Fruit fly (Drosophila melanogaster): Measurements from ENCODE around the gene Yp1.
A peak's percentile ranks its signal among the peaks of the same experiment; 100 is the strongest.

Yp1 gene

DNA sequence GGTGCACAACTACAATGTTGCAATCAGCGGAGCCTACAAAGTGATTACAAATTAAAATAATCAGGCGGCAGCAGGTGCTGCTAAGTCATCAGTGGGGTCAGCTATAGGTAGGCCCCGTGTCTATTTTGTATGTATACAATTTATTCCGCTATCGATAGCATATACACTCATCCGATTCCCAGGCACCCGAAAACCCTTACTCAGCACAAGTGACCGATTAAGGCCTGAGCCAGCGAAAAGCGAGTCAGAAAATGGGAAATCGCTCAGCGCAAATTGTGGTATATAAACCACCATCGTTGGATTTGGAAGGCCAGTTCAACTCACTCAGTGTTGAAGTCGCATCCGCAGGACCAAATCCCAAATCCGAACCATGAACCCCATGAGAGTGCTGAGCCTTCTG is at the start of gene Yp1:
Yp1 (plus strand) TSS at position 265 of the 400 bp plus-strand sequence.
- TF ChIP-seq CTCF (optimal IDR thresholded peaks at IDR 0.05) (no peak), CG8478 (optimal IDR thresholded peaks at IDR 0.05) (no peak)

DNA sequence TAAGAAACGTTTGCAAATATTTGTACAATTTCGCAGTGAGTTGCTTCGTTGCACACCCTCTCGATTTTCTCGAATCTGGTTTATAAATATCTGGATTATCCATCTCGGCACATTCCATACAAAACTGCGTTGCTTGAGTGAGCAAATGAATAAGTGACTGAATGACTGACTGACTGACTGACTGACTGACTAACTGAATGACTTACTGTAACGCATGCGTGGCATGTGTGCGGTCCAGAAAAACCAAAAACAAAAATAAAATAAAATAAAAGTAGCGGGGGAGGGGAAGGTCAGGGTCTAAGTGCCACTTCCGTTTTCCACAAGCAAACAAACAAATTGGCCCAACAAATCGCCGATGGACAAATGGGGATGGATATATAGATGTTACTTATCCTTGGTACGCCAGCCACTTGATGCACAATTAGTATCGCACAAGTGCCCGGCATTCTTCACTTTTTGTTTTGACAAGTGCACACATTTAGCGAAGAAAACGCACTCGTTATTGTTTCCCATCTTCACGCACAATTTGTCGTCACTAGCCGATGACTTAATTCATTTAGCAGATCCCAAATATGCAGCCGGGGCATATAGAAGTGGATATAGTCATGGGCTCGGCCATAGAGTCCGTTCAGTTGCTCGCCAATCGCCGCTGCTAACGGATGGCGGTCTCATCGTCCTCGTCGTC is 44.9 kb upstream of the Yp1 start, which contains the start of gene CG33557:
CG33557 (plus strand) TSS at position 635 of the 685 bp plus-strand sequence.
- TF ChIP-seq CTCF (optimal IDR thresholded peaks at IDR 0.05) (no peak), CG8478 (optimal IDR thresholded peaks at IDR 0.05) (no peak)

DNA sequence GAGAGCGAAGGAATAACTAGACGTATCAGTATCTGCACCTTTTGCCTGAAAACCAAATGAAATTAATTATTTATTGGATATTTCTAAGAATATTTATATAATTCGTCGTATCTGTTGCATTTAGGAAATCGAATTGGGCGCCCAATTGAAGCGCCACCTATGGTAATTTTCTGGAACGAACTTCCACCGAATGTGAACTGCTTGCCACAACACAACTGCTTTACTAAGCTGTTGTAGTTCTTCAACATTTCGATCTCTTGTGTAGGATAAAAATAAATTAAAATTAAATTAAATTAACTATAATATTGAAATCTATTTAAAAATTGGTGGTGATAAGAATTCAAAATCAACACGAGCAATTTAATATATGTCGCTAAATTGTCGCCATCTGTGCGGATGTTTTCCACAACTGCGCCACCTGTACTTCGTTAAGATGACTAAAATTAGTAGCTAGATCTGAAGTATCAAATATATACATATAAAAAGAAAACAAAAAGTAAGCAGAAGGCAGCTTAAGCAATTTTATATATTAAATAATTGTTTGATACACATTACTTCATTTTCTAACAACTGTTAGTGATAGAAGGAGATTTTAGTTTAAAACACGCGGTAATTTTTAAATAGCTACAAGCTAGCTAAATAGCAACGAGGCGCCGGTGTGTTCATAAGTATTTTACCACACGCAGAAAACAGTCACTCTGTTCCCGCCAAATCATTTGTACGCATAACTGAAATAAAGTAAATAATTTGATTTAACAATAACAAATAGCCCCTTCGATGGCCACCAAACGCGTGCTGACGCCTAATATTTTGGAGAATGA is 43.6 kb upstream of the Yp1 start, which contains the start of gene Dna2:
Dna2 (plus strand) TSS at position 688 of the 821 bp plus-strand sequence.
- no peak for TF ChIP-seq CG8478 (optimal IDR thresholded peaks at IDR 0.05)
- TF ChIP-seq CTCF (optimal IDR thresholded peaks at IDR 0.05): peak; percentile 19 to 86

DNA sequence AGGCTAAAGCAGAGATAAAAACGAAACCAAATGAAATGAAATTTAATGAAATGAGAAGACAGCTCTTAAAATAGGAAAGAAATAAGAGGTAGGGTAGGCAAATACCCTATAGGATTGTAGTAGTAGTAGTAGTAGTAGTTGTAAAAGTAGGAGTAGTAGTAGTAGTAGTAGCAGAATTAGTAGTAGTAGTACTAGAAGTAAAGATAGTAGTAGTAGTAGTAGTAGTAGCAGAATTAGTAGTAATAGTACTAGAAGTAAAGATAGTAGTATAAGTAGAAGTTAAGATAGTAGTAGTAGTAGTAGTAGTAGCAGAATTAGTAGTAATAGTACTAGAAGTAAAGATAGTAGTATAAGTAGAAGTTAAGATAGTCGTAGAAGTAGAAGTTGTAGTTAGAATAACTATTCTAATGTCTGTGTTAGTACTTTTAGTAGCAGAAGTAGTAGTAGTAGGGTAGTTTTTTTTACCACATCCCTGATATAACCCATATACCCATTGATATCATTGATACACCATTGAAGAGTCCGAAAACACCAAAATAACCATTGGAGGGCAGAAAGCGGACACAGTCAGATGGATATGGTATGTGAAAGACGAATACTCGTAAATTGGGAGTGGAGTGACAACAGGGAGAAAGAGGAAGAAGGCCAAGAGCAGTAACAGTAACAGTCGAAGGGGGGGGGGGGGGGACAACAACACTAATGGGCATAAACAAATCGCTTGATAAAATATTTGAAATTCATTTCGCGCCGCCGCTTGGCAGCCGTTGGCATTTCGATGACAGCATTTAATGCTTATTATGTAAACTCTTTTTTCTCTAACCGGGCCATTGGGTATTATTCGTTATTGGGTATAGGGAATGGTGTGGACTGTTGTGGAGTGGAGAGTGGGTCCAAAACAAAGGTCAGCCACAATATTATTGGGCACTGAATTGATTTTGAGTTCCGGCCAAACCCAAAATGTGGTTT is 38.6 kb upstream of the Yp1 start:
- TF ChIP-seq CTCF (optimal IDR thresholded peaks at IDR 0.05): no peak
- no peak for TF ChIP-seq CG8478 (optimal IDR thresholded peaks at IDR 0.05)

DNA sequence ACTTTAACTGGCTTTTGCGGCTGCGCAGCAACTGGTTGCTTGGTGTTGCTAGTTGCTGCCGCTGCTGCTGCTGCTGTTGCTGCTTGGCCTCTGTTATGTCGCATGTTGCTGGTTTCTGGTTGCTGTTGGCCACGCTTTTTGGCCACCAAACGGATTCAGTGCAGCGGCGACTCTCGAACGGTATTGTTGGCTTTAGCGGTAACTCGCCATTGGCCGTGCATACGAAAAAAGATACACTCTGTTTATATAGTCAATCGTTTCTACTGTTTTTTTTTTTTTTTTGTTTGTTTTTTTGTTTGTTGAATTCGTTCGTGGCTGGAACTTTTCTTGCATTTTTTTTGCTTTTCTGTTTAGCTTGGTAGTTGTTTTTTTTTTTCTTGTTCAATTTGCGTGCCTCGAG is 36.9 kb upstream of the Yp1 start, which contains the start of gene Cht6:
Cht6 (plus strand) TSS at position 122 of the 400 bp plus-strand sequence.
- TF ChIP-seq CG8478 (optimal IDR thresholded peaks at IDR 0.05) (no peak), CTCF (optimal IDR thresholded peaks at IDR 0.05) (no peak)

DNA sequence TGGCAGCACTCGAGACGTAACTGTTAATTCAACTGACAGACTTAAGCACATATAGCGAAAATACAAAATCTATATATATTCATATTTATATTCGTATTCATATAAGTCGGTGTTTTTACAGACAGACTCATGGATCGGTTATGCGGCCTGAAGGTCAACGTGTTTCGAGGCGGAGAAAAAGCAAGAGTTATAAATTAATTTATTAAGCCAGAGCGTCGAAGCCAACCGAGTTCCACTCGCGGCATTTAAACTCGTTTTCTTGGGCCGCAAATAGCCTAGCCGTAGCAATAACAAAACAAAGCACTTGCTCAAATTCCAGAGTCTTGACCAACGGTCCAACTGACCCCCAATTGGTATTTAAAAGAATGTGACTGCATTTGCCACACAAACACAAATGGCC is 32.8 kb upstream of the Yp1 start:
- no peak for TF ChIP-seq CG8478 (optimal IDR thresholded peaks at IDR 0.05)
- no peak for TF ChIP-seq CTCF (optimal IDR thresholded peaks at IDR 0.05)

DNA sequence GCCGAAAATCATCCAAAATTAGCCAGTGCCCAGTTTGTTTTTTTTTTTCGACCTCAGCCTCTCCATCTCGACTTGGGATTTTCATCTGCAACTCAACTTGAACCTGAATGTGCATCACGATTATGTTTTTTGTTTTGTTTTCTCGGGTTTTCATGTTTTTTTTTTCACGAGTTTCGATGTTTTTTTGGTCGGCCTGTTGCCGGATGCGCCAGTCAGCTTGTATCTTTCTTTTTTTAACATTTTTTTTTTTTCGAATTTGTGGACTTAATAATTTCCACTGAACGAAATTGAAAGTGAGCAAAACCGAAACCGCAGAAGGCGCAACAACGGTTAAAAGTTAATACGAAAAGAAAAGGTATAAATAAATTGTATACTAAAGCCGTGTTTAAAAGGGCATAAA is 31.8 kb upstream of the Yp1 start:
- TF ChIP-seq CTCF (optimal IDR thresholded peaks at IDR 0.05): no peak
- no peak for TF ChIP-seq CG8478 (optimal IDR thresholded peaks at IDR 0.05)

DNA sequence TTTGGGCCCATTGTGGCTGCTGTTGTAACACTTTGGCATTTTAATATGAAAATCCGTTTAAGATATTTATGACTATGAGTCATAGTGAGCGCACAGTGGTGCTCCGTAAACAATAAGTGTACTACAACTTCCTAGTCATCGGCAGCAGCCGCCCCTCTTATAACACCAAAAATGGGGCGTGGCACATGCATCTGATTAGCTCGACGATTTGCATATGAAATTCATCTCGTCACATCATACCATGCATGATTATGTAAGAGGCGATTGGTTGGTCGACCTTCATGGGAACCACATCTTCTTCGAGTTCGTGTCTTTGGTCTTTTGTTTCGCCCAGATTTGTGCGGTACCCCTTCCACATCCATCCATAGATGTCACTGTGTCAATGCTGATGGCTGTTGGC is 23.9 kb upstream of the Yp1 start:
- TF ChIP-seq CG8478 (optimal IDR thresholded peaks at IDR 0.05) (no peak), CTCF (optimal IDR thresholded peaks at IDR 0.05) (no peak)

DNA sequence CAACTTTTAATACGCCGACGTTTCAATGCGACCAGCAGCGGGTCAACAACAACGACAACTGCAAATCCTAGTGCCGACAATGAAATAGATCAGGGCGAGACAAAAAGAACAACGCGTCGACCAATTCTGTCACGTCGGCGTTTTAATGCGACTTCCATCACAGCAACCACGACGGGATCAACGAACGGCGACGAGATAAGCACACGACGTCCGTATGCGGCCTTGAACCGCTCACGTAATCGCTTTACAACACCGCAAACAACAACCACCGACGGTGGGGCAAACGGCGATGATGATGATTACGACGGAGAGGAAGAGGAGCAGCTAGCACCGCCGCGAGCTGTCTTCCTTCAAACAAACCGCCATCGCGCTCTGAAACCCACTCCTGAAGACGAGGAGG is 14.1 kb upstream of the Yp1 start:
- TF ChIP-seq CG8478 (optimal IDR thresholded peaks at IDR 0.05) (no peak), CTCF (optimal IDR thresholded peaks at IDR 0.05) (no peak)

DNA sequence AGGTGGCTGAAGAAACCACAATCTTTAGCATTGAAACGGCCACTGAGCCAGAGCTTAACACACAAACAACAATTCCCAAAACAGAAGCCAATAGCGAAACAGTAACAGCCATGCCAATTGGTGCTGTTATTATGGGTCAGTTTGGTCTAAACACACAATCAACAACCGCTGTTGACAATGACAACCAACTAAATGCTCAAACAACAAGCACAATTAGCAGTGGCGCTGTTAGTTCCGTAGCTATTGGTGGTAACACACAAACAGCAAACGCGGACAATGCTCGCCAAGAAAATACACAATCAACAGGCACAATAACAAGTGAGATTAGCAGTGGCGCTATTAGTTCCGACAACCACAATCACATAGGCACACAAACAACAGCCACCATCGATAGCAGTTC is 9.7 kb upstream of the Yp1 start:
- TF ChIP-seq CG8478 (optimal IDR thresholded peaks at IDR 0.05) (no peak), CTCF (optimal IDR thresholded peaks at IDR 0.05) (no peak)

DNA sequence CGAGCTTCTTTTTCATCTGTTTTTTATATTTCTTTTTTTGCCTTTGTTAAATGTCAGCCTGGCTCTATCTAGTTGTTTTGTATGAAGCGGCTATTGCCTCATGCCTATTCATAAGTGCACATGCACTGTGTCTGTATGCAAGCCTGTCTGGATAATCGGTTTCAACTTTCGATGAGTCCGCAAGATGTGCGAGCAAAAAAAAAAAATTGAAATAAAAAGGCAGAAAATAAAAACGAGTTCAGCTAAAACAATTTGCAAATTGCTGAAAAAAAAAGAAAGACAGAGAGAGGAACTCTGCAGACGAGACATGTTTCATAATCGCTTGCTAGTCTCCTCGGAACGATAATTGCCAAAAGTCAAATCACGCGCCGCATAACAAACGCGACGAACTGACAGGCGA is 7.8 kb upstream of the Yp1 start:
- TF ChIP-seq CTCF (optimal IDR thresholded peaks at IDR 0.05): no peak
- no peak for TF ChIP-seq CG8478 (optimal IDR thresholded peaks at IDR 0.05)

DNA sequence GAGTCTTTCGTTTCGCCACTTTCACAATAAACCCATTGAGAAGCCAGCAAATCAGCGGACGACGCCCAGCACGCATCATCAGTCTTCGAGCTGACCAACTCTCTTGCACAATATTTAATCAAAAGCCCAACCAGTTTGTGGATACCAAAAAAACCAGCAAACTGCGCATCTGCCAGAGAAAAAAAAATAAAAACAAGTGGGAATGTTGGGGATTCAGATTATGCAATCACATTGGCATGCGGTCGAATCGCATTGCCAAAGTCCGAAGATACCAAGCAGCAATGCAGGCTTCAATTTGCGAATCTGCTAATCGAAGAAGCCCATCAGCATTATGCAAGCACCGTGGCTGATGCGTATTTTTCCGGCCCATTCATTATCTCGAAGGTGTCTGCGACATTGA is 6.9 kb upstream of the Yp1 start:
- no peak for TF ChIP-seq CG8478 (optimal IDR thresholded peaks at IDR 0.05)

DNA sequence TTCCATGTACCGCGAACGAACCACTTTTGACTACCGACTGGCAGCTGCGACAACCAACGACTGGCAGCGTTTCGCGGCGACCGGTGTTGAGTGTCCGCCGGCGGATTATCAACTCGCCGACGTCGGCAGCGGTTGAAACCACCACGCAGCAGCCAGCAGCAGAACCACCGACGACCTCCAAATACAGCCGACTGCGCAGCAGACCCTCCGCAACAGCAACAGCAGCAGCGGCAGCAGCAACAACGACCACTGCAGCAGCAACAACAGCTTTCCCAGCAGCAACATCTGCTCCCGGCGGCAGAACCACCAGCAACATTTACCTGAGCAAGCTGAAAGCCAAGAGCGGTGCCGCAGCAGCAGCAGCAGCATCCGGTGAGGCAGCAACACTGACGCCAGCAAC is 5.7 kb upstream of the Yp1 start:
- no peak for TF ChIP-seq CTCF (optimal IDR thresholded peaks at IDR 0.05)
- no peak for TF ChIP-seq CG8478 (optimal IDR thresholded peaks at IDR 0.05)

DNA sequence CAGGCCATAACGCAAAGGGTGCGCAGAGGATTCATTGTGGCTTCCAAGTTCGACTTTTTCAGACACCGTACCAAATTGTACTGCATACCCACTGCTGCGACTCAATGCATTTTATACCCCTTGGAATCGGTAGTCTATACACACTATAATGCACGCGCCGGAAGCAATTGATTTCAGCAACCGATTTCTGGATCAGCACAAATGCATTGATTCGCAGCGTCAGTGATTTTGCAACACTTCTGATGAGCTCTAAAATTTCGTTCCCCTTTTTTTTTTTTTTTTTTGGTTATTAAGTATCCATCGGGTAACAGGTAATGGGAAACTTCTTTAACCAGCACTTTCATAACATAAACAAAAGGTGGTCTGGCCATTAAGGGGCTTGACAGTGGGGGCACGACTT is 1.1 kb upstream of the Yp1 start, which contains the start of gene Yp2:
Yp2 (minus strand) TSS at position 88 of the 400 bp plus-strand sequence.
- no peak for TF ChIP-seq CG8478 (optimal IDR thresholded peaks at IDR 0.05)
- TF ChIP-seq CTCF (optimal IDR thresholded peaks at IDR 0.05): no peak

DNA sequence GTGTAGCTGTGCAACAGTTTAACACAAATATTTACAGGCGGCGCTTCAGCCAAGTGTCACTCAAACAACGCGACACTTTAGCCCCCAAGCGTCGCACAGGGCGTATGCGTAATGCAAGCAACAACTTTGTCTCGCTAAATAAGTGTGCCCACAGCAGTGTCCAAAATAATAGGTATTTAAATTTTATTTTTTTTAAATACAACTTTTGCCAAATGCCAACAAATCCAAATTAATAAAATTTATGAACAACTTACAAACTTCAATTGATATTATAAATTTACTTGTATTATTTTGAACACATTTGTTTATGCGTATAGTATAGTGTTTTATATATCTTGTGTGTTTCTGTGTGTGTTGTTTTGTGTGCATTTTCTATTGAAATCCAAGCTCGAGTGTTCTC is 4.4 kb downstream of the Yp1 start:
- TF ChIP-seq CTCF (optimal IDR thresholded peaks at IDR 0.05) (no peak), CG8478 (optimal IDR thresholded peaks at IDR 0.05) (no peak)

Measured in S2 (cell line).